Worm (Caenorhabditis elegans): ENCODE data around the gene W08A12.2.

Gene W08A12.2

DNA sequence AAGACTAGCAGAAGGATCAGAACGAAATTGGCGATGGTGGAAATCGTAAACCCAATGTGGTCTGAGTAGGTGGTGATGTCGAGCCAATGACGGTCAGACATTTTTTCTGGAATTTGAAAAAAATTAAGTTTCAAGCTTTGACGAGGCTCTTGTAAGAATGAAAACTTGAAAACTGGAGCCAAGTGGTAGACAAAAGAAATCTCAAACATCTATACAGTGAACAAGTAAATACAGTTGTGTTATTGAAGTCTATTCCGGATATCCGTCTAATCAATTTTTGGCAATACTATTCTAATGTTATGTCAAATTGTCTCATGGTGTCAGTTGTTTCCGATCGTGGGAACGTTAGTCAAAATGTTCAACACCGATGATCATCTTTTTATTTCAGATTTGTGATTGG lies 18.8 kb downstream of the W08A12.2 start, which contains the start of gene str-113:
Gene str-113, minus strand, starts transcription at position 101 of the 400 bp plus-strand sequence.
- no peak for TF ChIP-seq mxl-2 (GFP tag; conservative IDR thresholded peaks at IDR 0.05)
- no peak for TF ChIP-seq zag-1 (tag; optimal IDR thresholded peaks at IDR 0.05)
- TF ChIP-seq nhr-48 (tag; optimal IDR thresholded peaks at IDR 0.05): no peak
- TF ChIP-seq Y75B8A.6 (GFP tag; IDR thresholded peaks at IDR 0.05): no peak
- no peak for TF ChIP-seq dve-1 (tag; optimal IDR thresholded peaks at IDR 0.05; ENCODE audit: insufficient read depth)
- no peak for TF ChIP-seq F37D6.2 (tag; optimal IDR thresholded peaks at IDR 0.05)
- no peak for TF ChIP-seq rbr-2 (tag; optimal IDR thresholded peaks at IDR 0.05)
- TF ChIP-seq attf-4 (tag; optimal IDR thresholded peaks at IDR 0.05): no peak
- no peak for TF ChIP-seq madf-5 (GFP tag; IDR thresholded peaks at IDR 0.05)
- TF ChIP-seq ZK546.5 (tag; optimal IDR thresholded peaks at IDR 0.05): no peak
- TF ChIP-seq tra-1 (GFP tag; IDR thresholded peaks at IDR 0.05): no peak

DNA sequence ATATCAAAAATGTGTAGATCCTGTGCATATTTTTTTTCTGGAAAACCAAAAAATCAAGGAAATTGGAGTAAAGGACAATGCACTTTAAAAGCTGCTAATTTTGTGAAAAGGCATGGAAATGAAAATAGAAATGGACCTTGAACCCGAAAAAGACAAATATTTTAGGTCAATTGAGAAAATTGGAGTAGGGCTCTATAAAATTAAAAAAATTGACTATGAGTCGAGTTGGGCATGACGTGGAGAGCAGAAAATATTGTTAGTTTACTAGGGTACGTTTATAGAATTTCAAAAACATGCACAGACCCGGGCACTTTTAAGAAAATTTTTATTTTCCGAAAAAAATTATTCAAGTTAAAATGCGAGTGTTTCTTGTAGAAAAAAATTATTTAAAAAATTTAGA lies 26.2 kb downstream of the W08A12.2 start, which contains the start of gene acr-23:
Gene acr-23, minus strand, starts transcription at position 101 of the 400 bp plus-strand sequence.
- TF ChIP-seq sdz-12 (GFP tag; optimal IDR thresholded peaks at IDR 0.05): no peak
- peak in 1 of 2 experiments; percentile 72 for TF ChIP-seq unc-62 (GFP tag; optimal IDR thresholded peaks at IDR 0.05 in 1 of 2)
- TF ChIP-seq unc-62 (tag; optimal IDR thresholded peaks at IDR 0.05): no peak

DNA sequence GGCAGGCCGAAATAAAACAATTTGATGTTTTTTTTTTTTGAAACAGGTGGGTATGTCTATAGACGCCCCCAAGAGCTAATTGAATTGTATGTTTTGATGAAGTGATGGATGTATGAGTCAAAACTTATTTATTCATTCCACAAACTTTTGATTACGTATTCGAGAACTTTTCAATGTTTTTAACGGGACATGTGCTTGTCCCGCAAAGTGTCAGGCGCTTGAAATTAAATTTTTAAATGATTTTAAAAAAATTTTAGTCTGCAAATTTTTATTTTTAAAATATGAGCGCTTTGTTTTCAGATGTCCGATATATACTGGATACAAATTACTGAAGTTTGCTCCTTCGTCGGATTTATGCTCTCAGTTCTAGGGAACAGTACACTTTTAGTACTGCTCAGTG lies 36.2 kb downstream of the W08A12.2 start, which contains the start of gene str-114:
Gene str-114, plus strand, starts transcription at position 301 of the 400 bp plus-strand sequence.
- TF ChIP-seq aha-1 (tag) (peak; percentile 81), mxl-2 (GFP tag; conservative IDR thresholded peaks at IDR 0.05) (no peak)

DNA sequence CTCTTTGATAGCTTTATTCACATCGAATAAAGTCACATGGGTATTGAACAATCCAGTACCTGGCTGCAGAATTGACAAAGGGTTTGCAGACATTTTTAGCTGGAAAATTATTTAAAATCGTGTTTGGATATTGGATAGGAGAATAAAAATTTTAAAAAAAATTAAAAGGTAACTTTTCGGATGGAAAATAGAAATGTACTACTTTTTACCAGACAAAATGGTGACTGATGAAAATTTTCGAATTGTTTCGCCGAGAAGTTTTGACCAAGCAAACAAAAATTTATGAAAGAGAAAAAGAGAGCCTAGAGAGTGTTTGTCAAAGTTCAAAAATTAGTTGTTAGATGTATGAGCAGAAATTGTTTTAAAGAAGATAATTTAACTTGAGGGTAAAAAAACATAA lies 37.8 kb downstream of the W08A12.2 start, which contains the start of gene F59B1.10:
Gene F59B1.10, minus strand, starts transcription at position 101 of the 400 bp plus-strand sequence.
- TF ChIP-seq T26A8.4 (GFP tag; IDR thresholded peaks at IDR 0.05) (no peak), ceh-82 (tag; optimal IDR thresholded peaks at IDR 0.05) (no peak), nhr-48 (tag; optimal IDR thresholded peaks at IDR 0.05) (no peak), ces-1 (GFP tag; optimal IDR thresholded peaks at IDR 0.05) (no peak), zag-1 (tag; optimal IDR thresholded peaks at IDR 0.05) (no peak), ceh-28 (tag; optimal IDR thresholded peaks at IDR 0.05) (no peak), unc-62 (GFP tag; optimal IDR thresholded peaks at IDR 0.05 in 1 of 2) (no peak), unc-62 (tag; optimal IDR thresholded peaks at IDR 0.05) (no peak), zip-2 (tag; optimal IDR thresholded peaks at IDR 0.05) (no peak), lin-38 (GFP tag; IDR thresholded peaks at IDR 0.05) (no peak), nhr-41 (GFP tag; IDR thresholded peaks at IDR 0.05) (no peak), pha-4 (GFP tag; IDR thresholded peaks at IDR 0.05) (no peak), pha-4 (tag; optimal IDR thresholded peaks at IDR 0.05) (no peak), D1046.2 (GFP tag; IDR thresholded peaks at IDR 0.05) (no peak), zfp-2 (tag; optimal IDR thresholded peaks at IDR 0.05) (no peak), lin-15B (tag; optimal IDR thresholded peaks at IDR 0.05) (no peak), lsy-2 (tag; optimal IDR thresholded peaks at IDR 0.05) (no peak), nhr-11 (tag; optimal IDR thresholded peaks at IDR 0.05) (no peak)

DNA sequence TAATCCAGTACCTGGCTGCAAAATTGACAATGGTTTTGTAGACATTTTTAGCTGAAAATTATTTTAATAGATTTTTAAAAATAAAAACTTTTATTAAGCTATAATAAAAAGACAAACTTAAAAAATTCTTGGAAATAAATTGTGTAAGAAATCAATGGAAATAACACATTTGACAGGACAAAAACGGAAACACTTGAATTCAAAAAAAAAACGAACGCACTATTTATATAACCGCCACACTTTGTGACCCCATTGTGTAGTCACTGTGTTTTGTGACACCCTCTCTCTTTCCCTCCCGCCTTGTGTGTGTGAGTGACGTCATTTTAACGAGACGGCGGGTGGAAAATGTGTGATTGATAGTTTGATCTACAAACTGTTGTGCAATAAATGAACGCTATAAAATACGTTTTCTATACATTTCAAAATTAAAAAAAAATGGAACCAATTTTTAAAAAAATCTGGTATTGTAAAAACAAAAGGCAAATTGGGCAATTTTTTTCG lies 41.4 kb downstream of the W08A12.2 start, which contains the start of gene F59B1.8:
Gene F59B1.8, minus strand, starts transcription at position 51 of the 501 bp plus-strand sequence.
- TF ChIP-seq dpl-1 (GFP tag; optimal IDR thresholded peaks at IDR 0.05) (peak; percentile 38), Y48G9A.11 (GFP tag; IDR thresholded peaks at IDR 0.05) (no peak), nhr-237 (tag; optimal IDR thresholded peaks at IDR 0.05) (no peak), lin-1 (GFP tag; IDR thresholded peaks at IDR 0.05) (peak; percentile 55; the same call in 1 of the 2 replicates), duxl-1 (tag; optimal IDR thresholded peaks at IDR 0.05; ENCODE audit: poor library complexity) (peak; percentile 46), pqm-1 (tag; optimal IDR thresholded peaks at IDR 0.05) (peak; percentile 76), nhr-102 (tag; optimal IDR thresholded peaks at IDR 0.05) (peak; percentile 97), lsy-2 (tag; optimal IDR thresholded peaks at IDR 0.05) (peak; percentile 8 to 64), nhr-76 (tag; optimal IDR thresholded peaks at IDR 0.05) (peak; percentile 60), ceh-28 (tag; optimal IDR thresholded peaks at IDR 0.05) (no peak), zip-2 (tag; optimal IDR thresholded peaks at IDR 0.05) (peak; percentile 76), saeg-2 (GFP tag; IDR thresholded peaks at IDR 0.05) (0 out of 2 replicates have a peak, but pooled peaks have one; percentile 13), hif-1 (tag; optimal IDR thresholded peaks at IDR 0.05) (peak in 1 of 2 experiments; percentile 65), php-3 (GFP tag; IDR thresholded peaks at IDR 0.05) (peak; percentile 92), zfp-2 (tag; optimal IDR thresholded peaks at IDR 0.05) (no peak), nhr-42 (GFP tag; IDR thresholded peaks at IDR 0.05) (0 out of 2 replicates have a peak, but pooled peaks have one; percentile 44), nhr-77 (tag; optimal IDR thresholded peaks at IDR 0.05) (peak; percentile 94), hlh-11 (tag; optimal IDR thresholded peaks at IDR 0.05) (peak; percentile 93), T26A8.4 (GFP tag; IDR thresholded peaks at IDR 0.05) (no peak), tag-97 (GFP tag; IDR thresholded peaks at IDR 0.05) (no peak)
